Worm (Caenorhabditis elegans) whole organism, midembryonic: Measurements from ENCODE around the gene glr-6.

Experiments
- T22C8.4 ChIP-seq: fragments of 200-800 bp; sonication (Bioruptor generic); IDR thresholded peaks from 2 replicates; pipeline ENCODE4 v1.3.6; 2022; ENCODE audit warnings: missing genetic modification characterization, missing compliant biosample characterization
- cog-1 ChIP-seq: sonication (generic microtip); optimal IDR thresholded peaks from 2 replicates; lab custom pipeline; 2016; ENCODE audit warnings: missing genetic modification characterization, missing compliant biosample characterization
- flt-1 ChIP-seq: fragments of 200-800 bp; sonication (Bioruptor generic); IDR thresholded peaks from 2 replicates; pipeline ENCODE4 v1.3.6; 2022; ENCODE audit warnings: missing genetic modification characterization, missing compliant biosample characterization
- tab-1 ChIP-seq: fragments of 200-800 bp; sonication (Bioruptor generic); IDR thresholded peaks from 2 replicates; pipeline ENCODE4 v1.3.6; 2022; ENCODE audit warnings: missing genetic modification characterization, missing compliant biosample characterization
- ztf-23 ChIP-seq: fragments of 200-800 bp; sonication (Bioruptor generic); IDR thresholded peaks from 2 replicates; pipeline ENCODE4 v1.3.6; 2022; ENCODE audit warnings: missing genetic modification reagents, missing genetic modification characterization, missing compliant biosample characterization
- ztf-29 ChIP-seq: fragments of 200-800 bp; sonication (Bioruptor generic); IDR thresholded peaks from 2 replicates; pipeline ENCODE4 v1.3.6; 2022; ENCODE audit warnings: missing genetic modification reagents, missing genetic modification characterization, missing compliant biosample characterization

DNA sequence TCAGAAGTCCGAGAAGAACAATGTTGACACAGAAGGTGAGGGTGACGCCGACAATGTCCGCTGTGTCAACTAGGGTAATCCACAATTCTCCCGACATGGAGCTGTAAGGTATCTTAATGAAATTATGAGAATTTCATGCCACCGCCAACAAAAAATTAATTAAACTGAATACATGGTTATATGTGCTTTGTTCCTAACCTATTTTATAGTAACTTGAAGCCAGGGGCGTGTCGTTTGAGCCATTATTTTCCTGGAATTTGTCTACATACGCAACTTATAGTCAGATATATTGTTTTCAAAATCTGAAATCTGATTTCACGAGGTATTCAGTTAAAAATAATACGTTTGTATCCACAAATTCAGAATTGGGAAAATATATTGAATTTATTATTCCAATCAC is 25.3 kb upstream of the glr-6 start, which contains the start of gene odr-10:
- TF ChIP-seq ztf-29 (GFP tag; lab: Robert Waterston, UW) (no peak), ztf-23 (no peak), flt-1 (GFP tag; lab: Robert Waterston, UW) (no peak), T22C8.4 (GFP tag; lab: Robert Waterston, UW) (no peak), tab-1 (GFP tag; lab: Robert Waterston, UW) (no peak), cog-1 (no peak)
